Fruit fly (Drosophila melanogaster) Kc167 (cell line): ENCODE data around the gene wupA.

Experiments
- Myc ChIP-seq: fragments of >200 bp; optimal IDR thresholded peaks from 2 replicates; lab custom pipeline; 2017; ENCODE audit warnings: missing external identifiers
- Sin3A ChIP-seq: fragments of >200 bp; optimal IDR thresholded peaks from 2 replicates; lab custom pipeline; 2018; ENCODE audit warnings: missing external identifiers
- h ChIP-seq: fragments of >200 bp; optimal IDR thresholded peaks from 3 replicates; lab custom pipeline; 2018; ENCODE audit warnings: missing external identifiers
- insv ChIP-seq: fragments of >200 bp; optimal IDR thresholded peaks from 3 replicates; lab custom pipeline; 2018; ENCODE audit warnings: missing external identifiers
- psq ChIP-seq: fragments of >200 bp; optimal IDR thresholded peaks from 2 replicates; lab custom pipeline; 2017; ENCODE audit warnings: missing external identifiers
- ttk ChIP-seq: sonication (Bioruptor generic); optimal IDR thresholded peaks from 2 replicates; lab custom pipeline; 2017; ENCODE audit warnings: missing external identifiers

The wupA gene

dm6 chrX:18063144-18063772, 53.5 kb downstream of the wupA start, which contains the start of gene Sh:
Sh (minus strand) TSS chrX:18063247.
- TF ChIP-seq Sin3A (lab: Kevin White, UChicago) (no peak), ttk (lab: Kevin White, UChicago) (no peak), insv (lab: Kevin White, UChicago) (no peak), psq (lab: Kevin White, UChicago) (no peak), Myc (lab: Kevin White, UChicago) (no peak), h (lab: Kevin White, UChicago) (no peak)

- TF ChIP-seq psq (lab: Kevin White, UChicago) (no peak), Myc (lab: Kevin White, UChicago) (no peak), Sin3A (lab: Kevin White, UChicago) (no peak)
Measured at dm6 chrX:18058108-18058507, 58.6 kb downstream of the wupA start.

- no peak for TF ChIP-seq psq (lab: Kevin White, UChicago)
Measured at dm6 chrX:18057202-18057601, 59.5 kb downstream of the wupA start.
